Worm (Caenorhabditis elegans): Measurements from ENCODE around the gene K08F9.3.

DNA sequence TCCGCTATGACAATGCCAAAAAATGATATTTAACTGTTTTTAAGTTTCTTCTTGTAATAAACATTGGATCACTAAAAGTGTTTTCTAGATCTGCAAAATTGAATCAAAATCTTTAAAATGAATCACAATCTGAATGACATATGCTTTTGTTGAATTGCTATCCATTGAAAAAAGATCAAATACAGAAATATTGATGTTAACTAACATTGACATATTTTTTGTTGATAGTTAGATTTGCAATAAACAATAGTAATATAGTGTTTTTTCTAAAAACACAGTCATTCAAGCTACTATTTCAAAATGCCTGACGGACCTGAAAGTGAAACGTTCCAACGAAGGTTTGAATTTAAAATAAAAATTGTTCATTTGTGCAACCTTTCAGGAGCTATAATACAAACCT is 10.3 kb downstream of the K08F9.3 start, which contains the start of gene T09F5.2:
- TF ChIP-seq tab-1 (GFP tag; IDR thresholded peaks at IDR 0.05), result no peak
- TF ChIP-seq flt-1 (GFP tag; IDR thresholded peaks at IDR 0.05), result no peak
- TF ChIP-seq ztf-23 (GFP tag; IDR thresholded peaks at IDR 0.05), result no peak
- TF ChIP-seq klf-2 (GFP tag; conservative IDR thresholded peaks at IDR 0.05), result no peak
- no peak for TF ChIP-seq ref-1 (GFP tag; conservative IDR thresholded peaks at IDR 0.05)
- TF ChIP-seq cog-1 (tag; optimal IDR thresholded peaks at IDR 0.05), result no peak
- no peak for TF ChIP-seq med-1 (GFP tag; optimal IDR thresholded peaks at IDR 0.05; ENCODE audit: insufficient read depth)
- no peak for TF ChIP-seq T22C8.4 (GFP tag; IDR thresholded peaks at IDR 0.05)
- TF ChIP-seq ztf-29 (GFP tag; IDR thresholded peaks at IDR 0.05), result no peak
